Worm (Caenorhabditis elegans) whole organism, L4 larva: Measurements from ENCODE around the gene cpg-9.

Experiments used
- attf-4 ChIP-seq: sonication (generic microtip); optimal IDR thresholded peaks from 3 replicates; lab custom pipeline; 2017; ENCODE audit warnings: missing biosample characterization, missing genetic modification characterization
- egl-27 ChIP-seq: sonication (generic microtip); optimal IDR thresholded peaks from 3 replicates; lab custom pipeline; 2017; ENCODE audit warnings: missing biosample characterization, missing genetic modification reagents, missing genetic modification characterization
- gei-8 ChIP-seq: fragments of 200-800 bp; sonication (Bioruptor generic); optimal IDR thresholded peaks from 2 replicates; lab custom pipeline; 2018; ENCODE audit warnings: mild to moderate bottlenecking, missing genetic modification characterization, missing compliant biosample characterization
- hif-1 ChIP-seq, 2 experiments: sonication (generic microtip); optimal IDR thresholded peaks; 2 replicates each; lab custom pipeline; 2016 to 2017; ENCODE audit warnings: missing compliant biosample characterization in 2 of 2, missing genetic modification characterization in 2 of 2, missing genetic modification reagents in 2 of 2, missing genotype in 2 of 2, mild to moderate bottlenecking in 1 of 2
- nhr-11 ChIP-seq: fragments of 150-350 bp; optimal IDR thresholded peaks from 2 replicates; lab custom pipeline; 2014; ENCODE audit warnings: missing biosample characterization, missing genetic modification characterization
- nhr-111 ChIP-seq: fragments of 200-800 bp; sonication (Bioruptor generic); optimal IDR thresholded peaks from 2 replicates; lab custom pipeline; 2018; ENCODE audit warnings: mild to moderate bottlenecking, missing genetic modification characterization, missing compliant biosample characterization
- nhr-77 ChIP-seq: fragments of 150-350 bp; optimal IDR thresholded peaks from 2 replicates; lab custom pipeline; 2014; ENCODE audit warnings: missing biosample characterization, missing genetic modification characterization
- unc-39 ChIP-seq: sonication (generic microtip); optimal IDR thresholded peaks from 2 replicates; lab custom pipeline; 2017; ENCODE audit warnings: missing biosample characterization, missing genetic modification characterization
- zag-1 ChIP-seq: fragments of 150-350 bp; optimal IDR thresholded peaks from 2 replicates; lab custom pipeline; 2014; ENCODE audit warnings: missing biosample characterization, missing genetic modification characterization
- ztf-11 ChIP-seq: fragments of 150-350 bp; optimal IDR thresholded peaks from 2 replicates; lab custom pipeline; 2014; ENCODE audit warnings: missing biosample characterization, missing genetic modification characterization
- ztf-7 ChIP-seq: fragments of 150-350 bp; optimal IDR thresholded peaks from 2 replicates; lab custom pipeline; 2014; ENCODE audit warnings: missing biosample characterization, missing genetic modification characterization

DNA sequence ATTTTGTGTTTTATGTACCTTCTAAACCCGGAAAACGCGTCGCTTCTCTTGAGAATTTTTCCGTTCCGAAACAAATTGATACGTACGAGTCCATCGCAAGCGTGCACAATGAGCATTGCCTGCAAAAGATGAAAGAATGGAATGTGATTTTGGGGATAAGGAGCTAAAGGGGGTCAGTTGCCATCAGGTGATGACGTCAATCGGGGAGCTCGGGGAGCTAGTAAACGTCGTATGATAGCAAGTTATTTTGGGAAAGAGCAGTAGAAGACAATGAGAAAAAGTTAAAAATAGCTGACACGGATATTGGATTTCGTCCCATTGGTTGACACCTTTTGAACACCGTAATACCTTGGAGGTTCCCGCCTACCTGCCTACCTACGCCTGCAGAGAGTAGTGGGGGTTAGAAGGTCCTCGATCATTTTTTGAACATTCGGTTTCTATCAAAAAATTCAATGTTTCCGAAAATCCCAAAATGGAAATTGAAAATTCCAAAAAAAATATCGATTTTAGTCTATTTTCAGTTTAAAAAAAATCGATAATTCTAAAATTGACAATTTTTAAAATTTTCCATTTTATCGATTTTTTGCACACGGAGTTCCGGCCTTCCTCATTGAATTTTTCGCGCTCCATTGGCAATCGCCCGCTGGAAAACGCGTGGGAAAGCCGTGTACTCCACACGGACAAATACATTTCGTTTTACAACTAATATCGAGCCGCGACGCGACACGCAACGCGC is 44.0 kb downstream of the cpg-9 start:
- no peak for TF ChIP-seq zag-1
- TF ChIP-seq hif-1 (tag; optimal IDR thresholded peaks at IDR 0.05; lab: Kevin White, UChicago) = no peak
- no peak for TF ChIP-seq gei-8 (GFP tag; lab: Kevin White, UChicago)
- no peak for TF ChIP-seq ztf-7
- TF ChIP-seq unc-39 (tag; lab: Kevin White, UChicago) = no peak
- no peak for TF ChIP-seq ztf-11 (tag; lab: Kevin White, UChicago)
- TF ChIP-seq nhr-111 = no peak
- TF ChIP-seq attf-4 (tag; lab: Kevin White, UChicago) = no peak
- peak; percentile 20 for TF ChIP-seq nhr-11 (tag; lab: Kevin White, UChicago)
- TF ChIP-seq egl-27 (tag; lab: Kevin White, UChicago) = no peak
- no peak for TF ChIP-seq nhr-77 (tag; lab: Kevin White, UChicago)
